Fruit fly (Drosophila melanogaster) whole organism, embryonic: ENCODE measurements around the gene TkR86C.

Experiments used
- Atf3 ChIP-seq: fragments of 200-800 bp; sonication (Bioruptor generic); optimal IDR thresholded peaks from 3 replicates; lab custom pipeline; 2016; ENCODE audit warnings: missing biosample characterization, missing genetic modification characterization
- Bgb ChIP-seq: fragments of 200-800 bp; sonication (Bioruptor generic); IDR thresholded peaks from 2 replicates; pipeline ENCODE4 v1.3.6; 2022; ENCODE audit warnings: missing biosample characterization, missing genetic modification characterization; ENCODE audit not compliant: partially characterized antibody
- CG11085 ChIP-seq: fragments of 200-800 bp; sonication (Bioruptor generic); IDR thresholded peaks from 2 replicates; pipeline ENCODE4 v1.3.6; 2022; ENCODE audit warnings: missing biosample characterization, missing genetic modification characterization
- CG12155 ChIP-seq: fragments of 200-800 bp; sonication (Bioruptor generic); optimal IDR thresholded peaks from 3 replicates; lab custom pipeline; 2016; ENCODE audit warnings: missing biosample characterization, missing genetic modification characterization
- CG12236 ChIP-seq: fragments of 200-800 bp; sonication (Bioruptor generic); optimal IDR thresholded peaks from 2 replicates; lab custom pipeline; 2016; ENCODE audit warnings: missing biosample characterization, missing genetic modification characterization
- CG15269 ChIP-seq: fragments of 200-800 bp; sonication (Bioruptor generic); optimal IDR thresholded peaks from 2 replicates; lab custom pipeline; 2018; ENCODE audit warnings: missing biosample characterization, mild to moderate bottlenecking, missing genetic modification characterization, moderate library complexity
- CG15601 ChIP-seq: fragments of 200-800 bp; sonication (Bioruptor generic); optimal IDR thresholded peaks from 3 replicates; lab custom pipeline; 2019; ENCODE audit warnings: missing biosample characterization, mild to moderate bottlenecking, missing genetic modification characterization, moderate library complexity
- CG16815 ChIP-seq: fragments of 200-800 bp; sonication (Bioruptor generic); optimal IDR thresholded peaks from 3 replicates; lab custom pipeline; 2017; ENCODE audit warnings: missing biosample characterization, mild to moderate bottlenecking, missing genetic modification characterization
- CG17385 ChIP-seq: fragments of 200-800 bp; sonication (Bioruptor generic); optimal IDR thresholded peaks from 3 replicates; lab custom pipeline; 2018; ENCODE audit warnings: missing biosample characterization, mild to moderate bottlenecking, missing genetic modification characterization
- CG18262 ChIP-seq: fragments of 200-800 bp; optimal IDR thresholded peaks from 3 replicates; lab custom pipeline; 2019; ENCODE audit warnings: missing biosample characterization, mild to moderate bottlenecking, missing genetic modification characterization, moderate library complexity
- CG18764 ChIP-seq: fragments of 200-800 bp; sonication (Bioruptor generic); optimal IDR thresholded peaks from 3 replicates; lab custom pipeline; 2016; ENCODE audit warnings: missing biosample characterization, missing genetic modification characterization
- CG2202 ChIP-seq: fragments of 200-800 bp; sonication (Bioruptor generic); optimal IDR thresholded peaks from 2 replicates; lab custom pipeline; 2018; ENCODE audit warnings: missing biosample characterization, mild to moderate bottlenecking, missing genetic modification characterization
- CG3995 ChIP-seq: fragments of 200-800 bp; sonication (Bioruptor generic); optimal IDR thresholded peaks from 3 replicates; lab custom pipeline; 2016; ENCODE audit warnings: missing biosample characterization, missing genetic modification characterization
- CG4617 ChIP-seq: fragments of 200-800 bp; sonication (Bioruptor generic); optimal IDR thresholded peaks from 3 replicates; lab custom pipeline; 2016; ENCODE audit warnings: missing biosample characterization, missing genetic modification characterization, borderline replicate concordance
- CG4820 ChIP-seq: fragments of 200-800 bp; sonication (Bioruptor generic); optimal IDR thresholded peaks from 3 replicates; lab custom pipeline; 2016; ENCODE audit warnings: missing biosample characterization, missing genetic modification characterization
- CG6683 ChIP-seq: fragments of 200-800 bp; sonication (Bioruptor generic); optimal IDR thresholded peaks from 2 replicates; lab custom pipeline; 2017; ENCODE audit warnings: missing biosample characterization, mild to moderate bottlenecking, missing genetic modification characterization, missing genetic modification reagents
- CG6791 ChIP-seq: fragments of 200-800 bp; sonication (Bioruptor generic); IDR thresholded peaks from 3 replicates; pipeline ENCODE4 v1.3.6; 2022; ENCODE audit warnings: missing biosample characterization, missing genetic modification characterization; ENCODE audit not compliant: partially characterized antibody
- Dek ChIP-seq: fragments of 200-800 bp; sonication (Bioruptor generic); optimal IDR thresholded peaks from 3 replicates; lab custom pipeline; 2019; ENCODE audit warnings: missing biosample characterization, mild to moderate bottlenecking, missing genetic modification characterization, moderate library complexity
- Doc2 ChIP-seq: fragments of 200-800 bp; sonication (Bioruptor generic); IDR thresholded peaks from 2 replicates; pipeline ENCODE4 v1.3.6; 2022; ENCODE audit warnings: missing biosample characterization, missing genetic modification characterization
- Dp ChIP-seq: fragments of 200-800 bp; sonication (Bioruptor generic); optimal IDR thresholded peaks from 2 replicates; lab custom pipeline; 2018; ENCODE audit warnings: missing biosample characterization, mild to moderate bottlenecking, missing genetic modification characterization, moderate library complexity
- Fer3 ChIP-seq: fragments of 200-800 bp; sonication (Bioruptor generic); optimal IDR thresholded peaks from 2 replicates; lab custom pipeline; 2018; ENCODE audit warnings: missing biosample characterization, mild to moderate bottlenecking, missing genetic modification characterization, moderate library complexity
- HHEX ChIP-seq: fragments of 200-800 bp; sonication (Bioruptor generic); optimal IDR thresholded peaks from 3 replicates; lab custom pipeline; 2017; ENCODE audit warnings: missing biosample characterization, mild to moderate bottlenecking, missing genetic modification characterization, missing genetic modification reagents
- HLHmδ ChIP-seq: fragments of 200-800 bp; sonication (Bioruptor generic); optimal IDR thresholded peaks from 2 replicates; lab custom pipeline; 2018; ENCODE audit warnings: missing biosample characterization, mild to moderate bottlenecking, missing genetic modification characterization, moderate library complexity
- Hr3 ChIP-seq: fragments of 200-800 bp; sonication (Bioruptor generic); optimal IDR thresholded peaks from 3 replicates; lab custom pipeline; 2016; ENCODE audit warnings: missing biosample characterization, missing genetic modification characterization
- Hr39 ChIP-seq: fragments of >200 bp; optimal IDR thresholded peaks from 2 replicates; lab custom pipeline; 2017
- Hr78 ChIP-seq, 2 experiments: fragments of 200-800 bp in 1 of 2; fragments of >200 bp in 1 of 2; sonication (Bioruptor generic) in 1 of 2; optimal IDR thresholded peaks; 2 replicates each; lab custom pipeline; 2017 to 2019; ENCODE audit warnings: missing biosample characterization in 2 of 2, missing genetic modification characterization in 2 of 2, mild to moderate bottlenecking in 1 of 2, moderate library complexity in 1 of 2
- Ssrp ChIP-seq: fragments of 200-800 bp; sonication (Bioruptor generic); optimal IDR thresholded peaks from 2 replicates; lab custom pipeline; 2018; ENCODE audit warnings: missing biosample characterization, mild to moderate bottlenecking, missing genetic modification characterization, moderate library complexity
- Stat92E ChIP-seq, 3 experiments: fragments of >200 bp in 2 of 3; fragments of 200-800 bp in 1 of 3; sonication (Bioruptor generic) in 1 of 3; optimal IDR thresholded peaks; 2 replicates each; lab custom pipeline; 2017 to 2019; ENCODE audit warnings: missing biosample characterization in 3 of 3, missing genetic modification characterization in 3 of 3, mild to moderate bottlenecking in 1 of 3, moderate library complexity in 1 of 3
- Vsx1 ChIP-seq: fragments of 200-800 bp; sonication (Bioruptor generic); optimal IDR thresholded peaks from 2 replicates; lab custom pipeline; 2017; ENCODE audit warnings: missing biosample characterization, mild to moderate bottlenecking, missing genetic modification characterization, missing genetic modification reagents
- ac ChIP-seq: fragments of 200-800 bp; sonication (Bioruptor generic); optimal IDR thresholded peaks from 3 replicates; lab custom pipeline; 2017; ENCODE audit warnings: missing biosample characterization, mild to moderate bottlenecking, missing genetic modification characterization
- ash1 ChIP-seq: fragments of 200-800 bp; sonication (Bioruptor generic); optimal IDR thresholded peaks from 2 replicates; lab custom pipeline; 2018; ENCODE audit warnings: missing biosample characterization, mild to moderate bottlenecking, missing genetic modification characterization
- br ChIP-seq: fragments of >200 bp; optimal IDR thresholded peaks from 2 replicates; lab custom pipeline; 2017
- cad ChIP-seq: fragments of >200 bp; optimal IDR thresholded peaks from 2 replicates; lab custom pipeline; 2017; ENCODE audit warnings: missing biosample characterization, missing genetic modification characterization
- cg ChIP-seq: fragments of 200-800 bp; sonication (Bioruptor generic); optimal IDR thresholded peaks from 3 replicates; lab custom pipeline; 2019; ENCODE audit warnings: missing biosample characterization, mild to moderate bottlenecking, missing genetic modification characterization, moderate library complexity
- chif ChIP-seq, 2 experiments: fragments of 200-800 bp; sonication (Bioruptor generic); optimal IDR thresholded peaks; 3 replicates each; lab custom pipeline; 2016; ENCODE audit warnings: missing biosample characterization in 2 of 2, missing genetic modification characterization in 2 of 2
- cwo ChIP-seq: fragments of 200-800 bp; sonication (Bioruptor generic); optimal IDR thresholded peaks from 3 replicates; lab custom pipeline; 2017; ENCODE audit warnings: missing biosample characterization, missing genetic modification characterization, mild to moderate bottlenecking, moderate library complexity, missing genetic modification reagents
- fd64A ChIP-seq: fragments of 200-800 bp; sonication (Bioruptor generic); optimal IDR thresholded peaks from 3 replicates; lab custom pipeline; 2018; ENCODE audit warnings: missing biosample characterization, mild to moderate bottlenecking, missing genetic modification characterization
- grn ChIP-seq: fragments of 200-800 bp; sonication (Bioruptor generic); optimal IDR thresholded peaks from 3 replicates; lab custom pipeline; 2017; ENCODE audit warnings: missing biosample characterization, missing genetic modification characterization
- gsb ChIP-seq: fragments of 200-800 bp; sonication (Bioruptor generic); IDR thresholded peaks from 2 replicates; pipeline ENCODE4 v1.3.6; 2022; ENCODE audit warnings: missing biosample characterization, missing genetic modification characterization
- ham ChIP-seq: fragments of 200-800 bp; sonication (Bioruptor generic); IDR thresholded peaks from 2 replicates; pipeline ENCODE4 v1.3.6; 2022; ENCODE audit warnings: missing biosample characterization, missing genetic modification characterization
- lola ChIP-seq, 3 experiments: fragments of >200 bp in 2 of 3; fragments of 200-800 bp in 1 of 3; sonication (Bioruptor generic) in 1 of 3; optimal IDR thresholded peaks; 2 replicates each; lab custom pipeline; 2017 to 2019; ENCODE audit warnings: missing biosample characterization in 3 of 3, missing genetic modification characterization in 3 of 3, mild to moderate bottlenecking in 1 of 3, moderate library complexity in 1 of 3
- salm ChIP-seq: fragments of 200-800 bp; sonication (Bioruptor generic); optimal IDR thresholded peaks from 2 replicates; lab custom pipeline; 2018; ENCODE audit warnings: missing biosample characterization, mild to moderate bottlenecking, missing genetic modification characterization
- so ChIP-seq: fragments of 200-800 bp; sonication (Bioruptor generic); IDR thresholded peaks from 3 replicates; pipeline ENCODE4 v1.3.6; 2022; ENCODE audit warnings: missing biosample characterization, missing genetic modification characterization
- twi ChIP-seq: fragments of 200-800 bp; optimal IDR thresholded peaks from 2 replicates; lab custom pipeline; 2019; ENCODE audit warnings: missing biosample characterization, mild to moderate bottlenecking, missing genetic modification characterization, moderate library complexity
- unc-4 ChIP-seq: fragments of 200-800 bp; sonication (Bioruptor generic); IDR thresholded peaks from 2 replicates; pipeline ENCODE4 v1.3.6; 2022; ENCODE audit warnings: missing biosample characterization, missing genetic modification characterization; ENCODE audit not compliant: partially characterized antibody
- vfl ChIP-seq: fragments of 200-800 bp; sonication (Bioruptor generic); optimal IDR thresholded peaks from 2 replicates; lab custom pipeline; 2016; ENCODE audit warnings: missing biosample characterization, missing genetic modification characterization
- zfh1 ChIP-seq: fragments of 200-800 bp; sonication (Bioruptor generic); IDR thresholded peaks from 3 replicates; pipeline ENCODE4 v1.3.6; 2022; ENCODE audit warnings: missing biosample characterization, missing genetic modification characterization

Gene TkR86C

DNA sequence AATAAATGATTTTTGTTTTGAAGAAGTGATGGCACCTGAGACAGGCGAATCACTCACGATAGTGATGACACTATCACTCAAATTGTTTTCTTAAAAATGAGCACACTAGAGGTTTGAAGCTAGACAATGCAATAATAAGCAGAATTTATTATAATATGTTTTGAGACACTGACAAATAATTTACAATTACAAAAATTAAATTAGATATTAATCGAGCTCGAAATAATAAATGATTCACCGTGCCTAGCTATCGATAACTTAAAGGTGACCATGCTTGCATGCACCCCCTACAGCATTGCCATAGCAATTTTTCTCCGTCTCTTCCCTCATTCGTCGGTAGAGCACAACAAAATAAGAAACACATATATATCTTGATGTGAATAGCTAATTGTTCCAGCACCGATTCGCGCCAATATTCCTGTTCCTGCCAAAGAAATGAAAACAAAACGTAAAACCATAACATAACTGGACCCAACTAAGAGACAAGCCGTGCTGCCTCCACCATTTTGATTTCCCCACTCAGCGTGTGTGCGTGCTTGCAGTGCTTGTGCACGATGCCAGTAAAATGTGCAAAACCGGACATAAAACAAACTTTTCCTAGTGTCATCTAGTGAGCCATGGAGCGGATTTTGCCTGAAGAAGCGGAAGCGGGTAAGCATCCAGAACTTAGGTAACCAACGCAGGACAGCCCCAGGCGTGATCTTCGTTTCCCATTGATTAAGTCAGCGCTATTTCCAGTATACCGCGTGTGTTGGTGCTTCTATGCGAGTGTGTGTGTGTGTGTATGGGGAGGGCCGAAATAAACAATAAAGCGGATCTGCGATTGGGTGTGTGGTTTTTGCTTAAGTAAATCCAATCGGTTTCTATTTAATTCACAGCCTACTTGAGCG, 10.2 kb upstream of the TkR86C start, which contains the start of the genes MED7 and Cap-H2:
Gene MED7, minus strand, starts transcription at position 67 of the 890 bp plus-strand sequence.
Gene Cap-H2, plus strand, starts transcription at position 345 of the 890 bp plus-strand sequence.
- no peak for TF ChIP-seq CG15269 (tag; lab: Kevin White, UChicago)
- TF ChIP-seq cwo (GFP tag; lab: Kevin White, UChicago) = peak; percentile 11
- peak; percentile 68 for TF ChIP-seq HHEX (GFP tag; lab: Kevin White, UChicago)
- peak; percentile 20 for TF ChIP-seq grn (GFP tag; lab: Kevin White, UChicago)
- TF ChIP-seq br (lab: Kevin White, UChicago) = no peak
- TF ChIP-seq Stat92E (GFP tag; optimal IDR thresholded peaks at IDR 0.05; lab: Kevin White, UChicago) = peak in 1 of 3 experiments; percentile 89
- TF ChIP-seq HLHmδ (GFP tag; lab: Kevin White, UChicago) = no peak
- peak; percentile 80 for TF ChIP-seq CG18262
- no peak for TF ChIP-seq salm (tag; lab: Kevin White, UChicago)
- TF ChIP-seq ash1 = peak; percentile 50
- peak; percentile 14 for TF ChIP-seq Dp (GFP tag; lab: Kevin White, UChicago)
- peak; percentile 60 for TF ChIP-seq CG17385
- TF ChIP-seq CG18764 (GFP tag; lab: Kevin White, UChicago) = peak; percentile 81
- peak; percentile 62 for TF ChIP-seq Fer3 (tag; lab: Kevin White, UChicago)
- TF ChIP-seq ham (GFP tag; lab: Robert Waterston, UW) = peak; percentile 51; the same call in 1 of the 2 replicates
- peak; percentile 74 to 83 for TF ChIP-seq chif (GFP tag; optimal IDR thresholded peaks at IDR 0.05; lab: Kevin White, UChicago)
- TF ChIP-seq Ssrp (tag; lab: Kevin White, UChicago) = peak; percentile 79
- TF ChIP-seq CG3995 (GFP tag; lab: Kevin White, UChicago) = peak; percentile 100
- peak; percentile 92 for TF ChIP-seq CG6791 (GFP tag; lab: Robert Waterston, UW)
- peak; percentile 72 for TF ChIP-seq CG15601
- peak; percentile 7 for TF ChIP-seq CG6683
- peak; percentile 88 for TF ChIP-seq zfh1 (GFP tag; lab: Robert Waterston, UW)
- TF ChIP-seq cg = peak; percentile 85
- TF ChIP-seq CG12236 (GFP tag; lab: Kevin White, UChicago) = peak; percentile 44
- peak; percentile 69 for TF ChIP-seq Dek (tag; lab: Kevin White, UChicago)
- TF ChIP-seq Hr78 (GFP tag; optimal IDR thresholded peaks at IDR 0.05; lab: Kevin White, UChicago) = no peak
- peak; percentile 62 for TF ChIP-seq CG16815
- peak; percentile 95 for TF ChIP-seq Bgb (GFP tag; lab: Robert Waterston, UW)
- TF ChIP-seq CG4617 (GFP tag; lab: Kevin White, UChicago) = peak; percentile 98
- TF ChIP-seq vfl (GFP tag; lab: Kevin White, UChicago) = peak; percentile 86
- no peak for TF ChIP-seq fd64A (GFP tag; lab: Kevin White, UChicago)
- TF ChIP-seq CG4820 (GFP tag; lab: Kevin White, UChicago) = peak; percentile 73
- peak in 2 of 3 experiments; percentile 29 to 79 for TF ChIP-seq lola (GFP tag; optimal IDR thresholded peaks at IDR 0.05; lab: Kevin White, UChicago)
- no peak for TF ChIP-seq Vsx1 (GFP tag; lab: Kevin White, UChicago)
- peak; percentile 85 for TF ChIP-seq Hr3 (GFP tag; lab: Kevin White, UChicago)
- TF ChIP-seq CG2202 = no peak
- peak; percentile 68 for TF ChIP-seq twi (tag; lab: Kevin White, UChicago)
- TF ChIP-seq CG11085 (GFP tag; lab: Robert Waterston, UW) = peak; percentile 65
- no peak for TF ChIP-seq Doc2 (GFP tag; lab: Robert Waterston, UW)
- TF ChIP-seq Hr39 = no peak
- peak; percentile 85 for TF ChIP-seq CG12155 (GFP tag; lab: Kevin White, UChicago)
- TF ChIP-seq gsb (GFP tag; lab: Robert Waterston, UW) = 0 out of 2 replicates have a peak, but pooled peaks have one; percentile 16
- no peak for TF ChIP-seq cad (GFP tag; lab: Kevin White, UChicago)
- no peak for TF ChIP-seq ac
- peak; percentile 98 for TF ChIP-seq unc-4 (GFP tag; lab: Robert Waterston, UW)
- peak; percentile 78; the same call in 2 of the 3 replicates for TF ChIP-seq so (GFP tag; lab: Robert Waterston, UW)
- peak; percentile 56 for TF ChIP-seq Atf3
